Fruit fly (Drosophila melanogaster): ENCODE results near the gene Pgd.

Gene Pgd

DNA sequence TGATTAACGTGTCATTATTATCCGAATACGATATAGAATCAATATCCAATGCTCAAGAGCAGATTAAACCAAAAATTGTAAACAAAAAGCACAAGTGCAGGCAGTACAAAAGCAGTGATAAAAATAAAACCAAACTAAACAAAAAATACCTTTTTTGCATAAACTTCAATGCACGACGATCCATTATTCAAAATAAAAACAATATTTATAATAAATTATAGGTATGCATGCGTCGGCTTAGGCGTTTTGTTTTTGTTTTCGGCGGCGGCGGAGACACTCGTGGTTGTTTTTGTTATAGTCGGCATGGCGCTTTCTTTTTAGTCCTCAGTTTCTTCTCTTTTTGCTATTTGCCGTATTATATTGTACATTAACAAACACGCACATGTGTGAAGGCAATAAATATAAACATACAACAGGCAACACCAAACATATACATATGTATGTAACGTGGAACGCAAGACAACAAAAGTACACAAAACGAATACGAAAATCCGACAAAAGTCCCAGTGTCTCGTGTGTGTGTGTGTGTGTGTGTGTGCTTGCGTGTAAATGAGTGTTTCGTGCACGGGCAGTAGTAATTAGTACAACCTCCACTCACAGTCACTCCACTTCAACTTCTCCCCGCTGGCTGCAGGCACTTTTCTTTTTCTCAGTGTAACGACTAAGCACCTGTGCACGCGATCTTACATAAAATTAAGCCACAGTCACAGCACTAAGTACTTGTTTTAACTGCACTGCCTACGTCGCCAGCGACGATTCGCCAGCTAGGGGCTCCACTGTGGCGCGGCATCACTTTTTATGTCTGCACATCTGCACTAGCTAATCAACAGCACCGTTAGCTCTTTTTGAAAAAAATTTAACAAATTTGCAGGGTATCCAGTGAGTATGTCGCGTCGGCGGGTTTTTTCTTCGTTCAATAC, 8.8 kb upstream of the Pgd start:
- TF ChIP-seq foxo (GFP tag; optimal IDR thresholded peaks at IDR 0.05): peak in 1 of 2 experiments; percentile 59
- TF ChIP-seq Dfd (GFP tag; optimal IDR thresholded peaks at IDR 0.05): peak; percentile 52
- no peak for TF ChIP-seq dmrt93B (GFP tag; optimal IDR thresholded peaks at IDR 0.05)
- TF ChIP-seq Mio (GFP tag; optimal IDR thresholded peaks at IDR 0.05): no peak
- no peak for TF ChIP-seq sv (GFP tag; optimal IDR thresholded peaks at IDR 0.05)
- no peak for TF ChIP-seq Abd-B (GFP tag; optimal IDR thresholded peaks at IDR 0.05)
- no peak for TF ChIP-seq Myc (optimal IDR thresholded peaks at IDR 0.05)
- no peak for TF ChIP-seq Jra (GFP tag; optimal IDR thresholded peaks at IDR 0.05)
- TF ChIP-seq CG32264 (GFP tag; optimal IDR thresholded peaks at IDR 0.05): no peak
- TF ChIP-seq ey (GFP tag; optimal IDR thresholded peaks at IDR 0.05): peak; percentile 42
- TF ChIP-seq tai (GFP tag; optimal IDR thresholded peaks at IDR 0.05): no peak
- no peak for TF ChIP-seq HLH106 (tag; optimal IDR thresholded peaks at IDR 0.05)
- no peak for TF ChIP-seq Hr83 (GFP tag; optimal IDR thresholded peaks at IDR 0.05; ENCODE audit: poor library complexity, severe bottlenecking)
- no peak for TF ChIP-seq Rel (GFP tag; optimal IDR thresholded peaks at IDR 0.05)
- TF ChIP-seq Rel (tag; optimal IDR thresholded peaks at IDR 0.05): peak; percentile 89
- no peak for TF ChIP-seq psq (GFP tag; optimal IDR thresholded peaks at IDR 0.05)
- peak; percentile 45 for TF ChIP-seq fru (GFP tag; optimal IDR thresholded peaks at IDR 0.05)

dm6 chrX:2136831-2137452, 8.0 kb upstream of the Pgd start:
- TF ChIP-seq rgr (GFP tag; optimal IDR thresholded peaks at IDR 0.05): peak; percentile 100
- TF ChIP-seq tai (GFP tag; optimal IDR thresholded peaks at IDR 0.05): peak; percentile 99
- TF ChIP-seq brk (GFP tag; optimal IDR thresholded peaks at IDR 0.05): peak; percentile 98
- TF ChIP-seq Hr83 (GFP tag; optimal IDR thresholded peaks at IDR 0.05; ENCODE audit: poor library complexity, severe bottlenecking): peak; percentile 98
- peak in 1 of 2 experiments; percentile 10 for TF ChIP-seq dl (GFP tag; optimal IDR thresholded peaks at IDR 0.05; ENCODE audit: insufficient read depth in 1 of 2, partially characterized antibody in 2 of 2)
- TF ChIP-seq Dif (GFP tag; optimal IDR thresholded peaks at IDR 0.05; ENCODE audit: partially characterized antibody): peak; percentile 71
- peak; percentile 99 to 100 for TF ChIP-seq foxo (GFP tag; optimal IDR thresholded peaks at IDR 0.05)
- TF ChIP-seq psq (GFP tag; optimal IDR thresholded peaks at IDR 0.05): peak; percentile 98
- TF ChIP-seq OdsH (GFP tag; optimal IDR thresholded peaks at IDR 0.05): peak; percentile 100
- TF ChIP-seq Hnf4 (GFP tag; optimal IDR thresholded peaks at IDR 0.05): peak; percentile 100
- peak; percentile 99 for TF ChIP-seq Jra (GFP tag; optimal IDR thresholded peaks at IDR 0.05)
- peak; percentile 100 for TF ChIP-seq br (GFP tag; optimal IDR thresholded peaks at IDR 0.05)
- TF ChIP-seq dmrt93B (GFP tag; optimal IDR thresholded peaks at IDR 0.05): peak; percentile 100
- peak; percentile 96 for TF ChIP-seq Mio (GFP tag; optimal IDR thresholded peaks at IDR 0.05)
- peak; percentile 100 for TF ChIP-seq ey (GFP tag; optimal IDR thresholded peaks at IDR 0.05)
- TF ChIP-seq CG9705 (GFP tag; optimal IDR thresholded peaks at IDR 0.05): peak; percentile 100
- no peak for TF ChIP-seq lola (GFP tag; optimal IDR thresholded peaks at IDR 0.05)
- TF ChIP-seq Vsx2 (GFP tag; optimal IDR thresholded peaks at IDR 0.05; ENCODE audit: partially characterized antibody): peak; percentile 72
- no peak for TF ChIP-seq Myc (optimal IDR thresholded peaks at IDR 0.05)
- TF ChIP-seq fru (GFP tag; optimal IDR thresholded peaks at IDR 0.05): peak; percentile 100
- TF ChIP-seq Abd-B (GFP tag; optimal IDR thresholded peaks at IDR 0.05): no peak
- peak; percentile 100 for TF ChIP-seq woc (GFP tag; optimal IDR thresholded peaks at IDR 0.05)
- TF ChIP-seq N (GFP tag; optimal IDR thresholded peaks at IDR 0.05): no peak
- TF ChIP-seq Hr78 (GFP tag; optimal IDR thresholded peaks at IDR 0.05): no peak
- TF ChIP-seq GATAd (GFP tag; optimal IDR thresholded peaks at IDR 0.05): peak; percentile 99
- TF ChIP-seq CrebA (GFP tag; optimal IDR thresholded peaks at IDR 0.05; ENCODE audit: borderline replicate concordance): peak; percentile 98
- peak; percentile 100 for TF ChIP-seq Sp1 (GFP tag; optimal IDR thresholded peaks at IDR 0.05)
- TF ChIP-seq sv (GFP tag; optimal IDR thresholded peaks at IDR 0.05): peak; percentile 100
- TF ChIP-seq dsf (GFP tag; optimal IDR thresholded peaks at IDR 0.05; ENCODE audit: borderline replicate concordance): peak; percentile 98
- TF ChIP-seq CG32264 (GFP tag; optimal IDR thresholded peaks at IDR 0.05): peak; percentile 100
- TF ChIP-seq sage (GFP tag; optimal IDR thresholded peaks at IDR 0.05): peak; percentile 99
- TF ChIP-seq Dfd (GFP tag; optimal IDR thresholded peaks at IDR 0.05): peak; percentile 98
- TF ChIP-seq pan (optimal IDR thresholded peaks at IDR 0.05): peak; percentile 91
- TF ChIP-seq h (GFP tag; optimal IDR thresholded peaks at IDR 0.05): peak; percentile 100
- peak; percentile 99 for TF ChIP-seq jim (GFP tag; optimal IDR thresholded peaks at IDR 0.05)
- peak; percentile 100 for TF ChIP-seq HLH106 (tag; optimal IDR thresholded peaks at IDR 0.05)
- peak; percentile 99 for TF ChIP-seq Rel (GFP tag; optimal IDR thresholded peaks at IDR 0.05)
- TF ChIP-seq Rel (tag; optimal IDR thresholded peaks at IDR 0.05): peak; percentile 98
- TF ChIP-seq usp (GFP tag; optimal IDR thresholded peaks at IDR 0.05): peak; percentile 13

Measured in whole organism, wandering third instar larva.